Fruit fly (Drosophila melanogaster) S2 (cell line): Measurements from ENCODE around the gene slpr.

Experiments used
- CG8478 ChIP-seq: fragments of >200 bp; optimal IDR thresholded peaks from 2 replicates; lab custom pipeline; 2018
- CTCF ChIP-seq, 2 experiments: fragments of >200 bp; optimal IDR thresholded peaks; 2 replicates each; lab custom pipeline; 2018

dm6 chrX:8195449-8196156 lies 18.6 kb upstream of the slpr start:
- no peak for TF ChIP-seq CG8478 (lab: Kevin White, UChicago)
- TF ChIP-seq CTCF (optimal IDR thresholded peaks at IDR 0.05; lab: Kevin White, UChicago) = no peak
